Worm (Caenorhabditis elegans): ENCODE data around the gene R193.6.
A peak's percentile ranks its signal among the peaks of the same experiment; 100 is the strongest.

The R193.6 gene

ce11 chrX:1107758-1108157 lies 40.8 kb upstream of the R193.6 start, which contains the start of gene C05D9.4:
C05D9.4 (plus strand) TSS chrX:1108058.
- TF ChIP-seq aha-1 (tag) (no peak), set-16 (GFP tag; IDR thresholded peaks at IDR 0.05) (no peak), daf-8 (GFP tag; IDR thresholded peaks at IDR 0.05) (no peak), lir-3 (tag; optimal IDR thresholded peaks at IDR 0.05) (no peak), mxl-3 (GFP tag; optimal IDR thresholded peaks at IDR 0.05) (no peak), tra-1 (GFP tag; IDR thresholded peaks at IDR 0.05) (no peak), arid-1 (GFP tag; conservative IDR thresholded peaks at IDR 0.05) (no peak), lsy-2 (tag; optimal IDR thresholded peaks at IDR 0.05) (no peak), T20F7.1 (GFP tag; optimal IDR thresholded peaks at IDR 0.05) (no peak), nhr-76 (tag; optimal IDR thresholded peaks at IDR 0.05) (no peak), aly-2 (tag; optimal IDR thresholded peaks at IDR 0.05) (no peak), rbr-2 (tag; optimal IDR thresholded peaks at IDR 0.05) (no peak), madf-5 (GFP tag; IDR thresholded peaks at IDR 0.05) (no peak), nhr-10 (tag; optimal IDR thresholded peaks at IDR 0.05) (no peak), madf-9 (GFP tag; conservative IDR thresholded peaks at IDR 0.05) (no peak)

DNA sequence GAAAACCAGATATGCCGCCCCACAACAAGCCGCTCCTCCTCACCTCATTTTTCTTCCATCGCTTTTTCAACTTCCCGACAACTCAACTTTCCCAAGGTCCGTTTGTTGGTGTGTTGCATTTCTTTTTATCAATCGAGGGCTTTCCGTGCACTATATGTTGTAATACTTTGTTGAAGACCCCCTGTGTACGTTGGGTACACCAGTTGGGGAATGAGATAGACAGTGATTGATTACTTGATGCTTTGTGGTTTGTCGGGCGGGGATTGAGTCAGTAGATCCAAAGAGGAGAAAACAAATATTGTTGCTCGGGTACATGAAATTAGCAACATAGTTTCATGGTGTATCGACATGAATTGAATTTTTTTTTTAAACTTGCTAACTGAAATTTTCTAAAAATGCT lies 39.7 kb upstream of the R193.6 start:
- TF ChIP-seq lin-1 (GFP tag; IDR thresholded peaks at IDR 0.05) (no peak), spr-3 (GFP tag; optimal IDR thresholded peaks at IDR 0.05) (no peak), F37D6.2 (tag; optimal IDR thresholded peaks at IDR 0.05) (no peak), unc-62 (GFP tag; optimal IDR thresholded peaks at IDR 0.05 in 1 of 2) (peak in 1 of 2 experiments; percentile 91), unc-62 (tag; optimal IDR thresholded peaks at IDR 0.05) (no peak), daf-16 (GFP tag; optimal IDR thresholded peaks at IDR 0.05) (peak in 1 of 2 experiments; percentile 56), daf-16 (tag; optimal IDR thresholded peaks at IDR 0.05) (no peak), nhr-11 (tag; optimal IDR thresholded peaks at IDR 0.05) (peak; percentile 26)

ce11 chrX:1110723-1111122 lies 37.9 kb upstream of the R193.6 start:
- TF ChIP-seq tra-1 (GFP tag; IDR thresholded peaks at IDR 0.05) (0 out of 2 replicates have a peak, but pooled peaks have one; percentile 45), unc-62 (GFP tag; optimal IDR thresholded peaks at IDR 0.05 in 1 of 2) (peak in 1 of 2 experiments; percentile 67), unc-62 (tag; optimal IDR thresholded peaks at IDR 0.05) (no peak), daf-16 (GFP tag; optimal IDR thresholded peaks at IDR 0.05) (peak in 1 of 2 experiments; percentile 71), daf-16 (tag; optimal IDR thresholded peaks at IDR 0.05) (no peak), hlh-11 (tag; optimal IDR thresholded peaks at IDR 0.05) (peak; percentile 58), hlh-30 (tag; optimal IDR thresholded peaks at IDR 0.05; ENCODE audit: insufficient read depth) (peak; percentile 27), unc-39 (tag; optimal IDR thresholded peaks at IDR 0.05) (no peak), aha-1 (tag) (peak; percentile 1), rbr-2 (tag; optimal IDR thresholded peaks at IDR 0.05) (no peak)

DNA sequence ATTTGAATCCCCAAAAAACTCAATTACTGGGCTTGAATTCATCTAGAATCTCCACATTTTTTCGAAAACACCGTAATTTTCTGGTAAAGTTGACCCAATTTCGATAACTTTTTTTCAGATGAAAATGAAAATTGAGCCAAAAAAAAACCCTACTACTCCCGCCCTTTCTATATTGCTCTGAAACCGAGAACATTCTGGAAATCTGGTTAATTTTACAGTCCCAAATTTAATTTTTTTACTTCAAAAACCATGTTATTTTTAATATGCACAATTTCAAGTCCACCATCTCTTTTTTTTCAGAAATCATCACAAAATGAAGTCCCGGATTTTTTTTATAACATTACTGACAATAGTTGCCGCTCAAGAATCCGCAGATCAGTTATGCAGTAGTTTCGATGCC lies 37.0 kb upstream of the R193.6 start, which contains the start of gene C05D9.3:
TSS of gene C05D9.3 (plus strand) at position 301 of the 400 bp plus-strand sequence.
- TF ChIP-seq mep-1 (tag; optimal IDR thresholded peaks at IDR 0.05), result no peak
- TF ChIP-seq unc-62 (GFP tag; optimal IDR thresholded peaks at IDR 0.05 in 1 of 2), result peak in 1 of 2 experiments; percentile 2
- TF ChIP-seq unc-62 (tag; optimal IDR thresholded peaks at IDR 0.05), result no peak

DNA sequence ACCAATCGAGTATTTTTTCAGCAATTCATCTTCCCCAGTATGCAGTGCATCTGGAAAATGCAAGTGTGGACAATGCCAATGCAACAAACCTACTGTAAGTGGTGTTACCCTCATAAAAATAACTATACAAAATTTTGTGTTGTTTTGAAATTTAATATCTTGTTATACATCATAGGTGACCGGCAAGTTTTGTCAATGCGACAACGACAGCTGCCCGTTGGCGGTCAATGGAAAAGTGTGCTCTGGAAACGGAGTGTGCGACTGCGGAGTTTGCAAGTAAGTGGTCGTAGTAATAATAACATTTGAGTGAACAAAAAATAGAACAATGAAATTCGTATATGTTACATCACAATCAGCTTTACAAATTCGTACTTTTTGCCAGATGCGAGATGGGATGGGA lies 33.4 kb upstream of the R193.6 start:
- TF ChIP-seq ZK546.5 (tag; optimal IDR thresholded peaks at IDR 0.05), result no peak
- TF ChIP-seq unc-62 (GFP tag; optimal IDR thresholded peaks at IDR 0.05 in 1 of 2), result peak in 1 of 2 experiments; percentile 78
- TF ChIP-seq unc-62 (tag; optimal IDR thresholded peaks at IDR 0.05), result no peak
- no peak for TF ChIP-seq F37D6.2 (tag; optimal IDR thresholded peaks at IDR 0.05)

DNA sequence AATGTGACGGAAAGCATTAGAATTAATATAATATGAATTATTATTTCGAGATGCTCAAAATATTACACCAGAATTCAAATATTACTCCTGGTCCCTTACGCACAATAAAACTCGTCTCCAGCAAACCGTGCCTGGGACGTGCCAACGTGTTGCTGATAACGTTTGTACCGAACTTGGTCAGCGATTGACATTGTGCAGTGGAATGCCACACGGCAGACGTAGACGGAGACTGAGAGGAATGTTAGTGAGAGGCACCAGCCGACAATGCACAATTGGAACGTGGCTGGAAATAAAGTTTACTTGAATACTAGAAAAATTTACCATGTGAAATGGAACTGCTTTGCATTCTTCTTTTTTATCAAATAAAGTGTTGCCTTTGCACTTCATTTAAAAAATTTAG lies 31.3 kb upstream of the R193.6 start:
- peak; percentile 22 for TF ChIP-seq pqm-1 (tag; optimal IDR thresholded peaks at IDR 0.05)
- TF ChIP-seq mdl-1 (tag; optimal IDR thresholded peaks at IDR 0.05), result no peak
- no peak for TF ChIP-seq jun-1 (tag; optimal IDR thresholded peaks at IDR 0.05)
- TF ChIP-seq dmd-6 (GFP tag; IDR thresholded peaks at IDR 0.05), result peak; percentile 38
- TF ChIP-seq lin-38 (GFP tag; IDR thresholded peaks at IDR 0.05), result no peak
- no peak for TF ChIP-seq unc-39 (tag; optimal IDR thresholded peaks at IDR 0.05)
- TF ChIP-seq hlh-11 (tag; optimal IDR thresholded peaks at IDR 0.05), result peak; percentile 34
- TF ChIP-seq nhr-28 (tag; optimal IDR thresholded peaks at IDR 0.05), result peak; percentile 50
- TF ChIP-seq mxl-3 (GFP tag; optimal IDR thresholded peaks at IDR 0.05), result peak; percentile 55

Measured in whole organism, L4 larva.